Worm (Caenorhabditis elegans): ENCODE measurements around the gene algn-2.

The algn-2 gene

DNA sequence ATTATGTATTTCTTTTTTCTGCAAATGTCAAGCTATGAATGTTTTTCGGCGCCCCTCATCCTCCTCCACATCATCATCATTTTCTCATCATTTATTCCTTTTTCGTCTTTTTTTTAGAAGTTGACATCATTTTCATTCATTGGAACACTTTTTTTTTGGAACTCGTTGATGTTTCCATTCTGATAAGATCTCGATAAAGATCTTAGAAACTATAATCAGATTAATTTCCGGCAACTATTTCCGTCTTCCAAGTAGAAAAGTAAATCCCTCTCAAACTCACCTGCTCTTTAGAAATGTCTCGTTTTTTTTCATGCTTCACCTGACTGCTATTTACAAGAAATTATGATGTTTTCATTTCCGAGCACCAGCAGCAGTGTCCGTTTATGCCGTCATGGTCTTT is 46.2 kb upstream of the algn-2 start:
- TF ChIP-seq nhr-23 (tag; optimal IDR thresholded peaks at IDR 0.05) (peak; percentile 37), fos-1 (tag; optimal IDR thresholded peaks at IDR 0.05) (no peak), jun-1 (tag; optimal IDR thresholded peaks at IDR 0.05) (no peak), nhr-11 (tag; optimal IDR thresholded peaks at IDR 0.05) (peak; percentile 42), elt-1 (tag; optimal IDR thresholded peaks at IDR 0.05) (peak; percentile 90)

DNA sequence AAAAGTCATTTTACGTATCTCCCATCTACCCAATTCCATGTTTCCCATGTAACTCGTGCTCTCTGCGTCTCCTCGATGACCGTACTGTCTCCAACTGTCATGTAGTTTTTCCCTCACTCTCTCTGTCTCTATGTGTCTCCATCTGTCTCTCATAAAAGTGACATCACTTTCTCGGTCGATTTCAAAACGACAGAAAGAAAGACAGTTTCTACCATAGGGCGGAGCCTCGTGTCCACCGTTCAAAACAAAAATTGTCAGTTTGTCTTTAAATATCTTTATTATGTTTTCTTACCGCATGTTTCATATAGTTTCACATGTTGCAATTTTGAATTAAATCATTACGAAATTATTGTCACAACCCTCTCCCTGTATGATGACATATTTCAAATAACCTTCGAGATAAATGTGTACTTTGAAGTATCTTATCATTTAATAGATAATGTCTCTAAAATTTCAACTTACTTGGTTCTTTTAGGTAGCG is 44.8 kb upstream of the algn-2 start:
- no peak for TF ChIP-seq nhr-12 (tag; optimal IDR thresholded peaks at IDR 0.05)
- TF ChIP-seq mml-1 (tag; optimal IDR thresholded peaks at IDR 0.05): no peak
- peak; percentile 26 for TF ChIP-seq hmg-11 (tag; optimal IDR thresholded peaks at IDR 0.05)
- TF ChIP-seq fos-1 (tag; optimal IDR thresholded peaks at IDR 0.05): no peak
- TF ChIP-seq ceh-9 (tag; optimal IDR thresholded peaks at IDR 0.05): no peak
- TF ChIP-seq nhr-76 (tag; optimal IDR thresholded peaks at IDR 0.05): no peak
- peak; percentile 97 for TF ChIP-seq egl-5 (tag; optimal IDR thresholded peaks at IDR 0.05)
- TF ChIP-seq nhr-11 (tag; optimal IDR thresholded peaks at IDR 0.05): peak; percentile 53
- peak; percentile 80 for TF ChIP-seq egl-27 (tag; optimal IDR thresholded peaks at IDR 0.05)
- peak; percentile 79 for TF ChIP-seq ceh-28 (tag; optimal IDR thresholded peaks at IDR 0.05)
- TF ChIP-seq unc-62 (GFP tag; optimal IDR thresholded peaks at IDR 0.05): peak; percentile 81
- no peak for TF ChIP-seq eor-1 (tag; optimal IDR thresholded peaks at IDR 0.05)
- TF ChIP-seq unc-39 (tag; optimal IDR thresholded peaks at IDR 0.05): no peak
- no peak for TF ChIP-seq fkh-10 (GFP tag; optimal IDR thresholded peaks at IDR 0.05)
- TF ChIP-seq fkh-2 (tag; optimal IDR thresholded peaks at IDR 0.05): no peak
- TF ChIP-seq mdl-1 (tag; optimal IDR thresholded peaks at IDR 0.05): peak; percentile 54
- peak; percentile 48 for TF ChIP-seq R02D3.7 (tag; optimal IDR thresholded peaks at IDR 0.05)
- TF ChIP-seq pha-4 (tag; optimal IDR thresholded peaks at IDR 0.05): peak; percentile 79
- peak; percentile 98 for TF ChIP-seq elt-2 (tag; optimal IDR thresholded peaks at IDR 0.05)
- peak; percentile 91 for TF ChIP-seq nhr-25 (tag; optimal IDR thresholded peaks at IDR 0.05)
- TF ChIP-seq nhr-77 (tag; optimal IDR thresholded peaks at IDR 0.05): peak; percentile 57
- peak; percentile 44 for TF ChIP-seq skn-1 (tag; optimal IDR thresholded peaks at IDR 0.05)
- TF ChIP-seq snpc-4 (tag; optimal IDR thresholded peaks at IDR 0.05): no peak
- peak; percentile 62 for TF ChIP-seq tbx-2 (tag; optimal IDR thresholded peaks at IDR 0.05)
- peak; percentile 48 for TF ChIP-seq lin-39 (tag; optimal IDR thresholded peaks at IDR 0.05)
- no peak for TF ChIP-seq ZK546.5 (tag; optimal IDR thresholded peaks at IDR 0.05)
- peak; percentile 96 for TF ChIP-seq nhr-23 (tag; optimal IDR thresholded peaks at IDR 0.05)
- TF ChIP-seq nhr-43 (tag; optimal IDR thresholded peaks at IDR 0.05; ENCODE audit: poor library complexity, severe bottlenecking): peak; percentile 86
- peak; percentile 84 for TF ChIP-seq lsy-12 (tag; optimal IDR thresholded peaks at IDR 0.05)
- peak; percentile 71 for TF ChIP-seq pqm-1 (tag; optimal IDR thresholded peaks at IDR 0.05)
- no peak for TF ChIP-seq ztf-11 (tag; optimal IDR thresholded peaks at IDR 0.05)
- no peak for TF ChIP-seq sea-2 (GFP tag; optimal IDR thresholded peaks at IDR 0.05)
- TF ChIP-seq elt-3 (tag; optimal IDR thresholded peaks at IDR 0.05): peak in 2 of 3 experiments; percentile 10 to 74
- TF ChIP-seq ceh-82 (tag; optimal IDR thresholded peaks at IDR 0.05): no peak
- peak; percentile 43 for TF ChIP-seq nhr-28 (tag; optimal IDR thresholded peaks at IDR 0.05)
- no peak for TF ChIP-seq nhr-67 (tag; optimal IDR thresholded peaks at IDR 0.05)
- no peak for TF ChIP-seq zag-1 (tag; optimal IDR thresholded peaks at IDR 0.05)
- peak; percentile 80 for TF ChIP-seq nfya-1 (tag; optimal IDR thresholded peaks at IDR 0.05; ENCODE audit: insufficient read depth)
- TF ChIP-seq jun-1 (tag; optimal IDR thresholded peaks at IDR 0.05): peak; percentile 89
- TF ChIP-seq lin-15B (tag; optimal IDR thresholded peaks at IDR 0.05): peak; percentile 10

DNA sequence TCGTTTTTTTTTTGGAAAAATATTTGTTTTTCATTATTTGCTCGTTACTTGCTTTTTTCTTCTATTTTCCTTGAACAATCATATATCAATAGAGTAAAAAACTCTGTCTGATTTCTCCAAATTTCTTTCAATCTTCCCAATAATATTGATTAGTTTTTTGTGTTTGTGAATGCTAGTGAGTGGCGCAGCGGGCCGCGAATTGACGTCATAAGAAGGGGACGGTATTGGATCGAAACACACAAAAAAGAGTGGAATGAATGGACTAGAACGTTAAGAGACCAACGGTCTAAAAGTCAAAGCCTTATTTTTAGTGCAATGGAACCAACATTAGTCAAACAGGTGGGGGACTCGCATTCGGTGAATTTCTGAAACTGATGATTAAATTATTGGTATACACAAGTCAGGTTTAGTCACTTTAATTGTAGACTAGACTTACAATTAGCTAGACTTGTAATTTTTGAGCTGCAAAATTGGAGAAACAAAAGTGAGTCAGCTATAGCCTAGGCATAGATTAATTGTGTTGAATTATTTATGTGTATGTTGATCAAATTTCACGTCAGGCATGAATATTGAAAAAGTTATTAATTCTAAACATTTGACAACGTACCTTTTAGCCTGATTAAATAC is 43.3 kb upstream of the algn-2 start:
- TF ChIP-seq ztf-11 (tag; optimal IDR thresholded peaks at IDR 0.05): no peak
- TF ChIP-seq mml-1 (tag; optimal IDR thresholded peaks at IDR 0.05): no peak
- TF ChIP-seq fkh-2 (tag; optimal IDR thresholded peaks at IDR 0.05): no peak
- peak; percentile 29 for TF ChIP-seq elt-2 (tag; optimal IDR thresholded peaks at IDR 0.05)
- TF ChIP-seq nhr-23 (tag; optimal IDR thresholded peaks at IDR 0.05): peak; percentile 9
- TF ChIP-seq ama-1 (optimal IDR thresholded peaks at IDR 0.05): no peak
- no peak for TF ChIP-seq lin-15B (tag; optimal IDR thresholded peaks at IDR 0.05)
- peak; percentile 39 for TF ChIP-seq pqm-1 (tag; optimal IDR thresholded peaks at IDR 0.05)
- no peak for TF ChIP-seq aly-2 (tag; optimal IDR thresholded peaks at IDR 0.05)
- TF ChIP-seq sea-2 (GFP tag; optimal IDR thresholded peaks at IDR 0.05): no peak
- no peak for TF ChIP-seq nhr-76 (tag; optimal IDR thresholded peaks at IDR 0.05)
- no peak for TF ChIP-seq tbx-2 (tag; optimal IDR thresholded peaks at IDR 0.05)
- no peak for TF ChIP-seq nhr-237 (tag; optimal IDR thresholded peaks at IDR 0.05)
- no peak for TF ChIP-seq ceh-16 (tag; optimal IDR thresholded peaks at IDR 0.05)
- TF ChIP-seq mdl-1 (tag; optimal IDR thresholded peaks at IDR 0.05): no peak
- no peak for TF ChIP-seq ceh-9 (tag; optimal IDR thresholded peaks at IDR 0.05)
- TF ChIP-seq R02D3.7 (tag; optimal IDR thresholded peaks at IDR 0.05): no peak
- TF ChIP-seq fkh-10 (GFP tag; optimal IDR thresholded peaks at IDR 0.05): no peak
- peak; percentile 75 for TF ChIP-seq pha-4 (tag; optimal IDR thresholded peaks at IDR 0.05)
- no peak for TF ChIP-seq ceh-82 (tag; optimal IDR thresholded peaks at IDR 0.05)
- no peak for TF ChIP-seq nhr-67 (tag; optimal IDR thresholded peaks at IDR 0.05)
- TF ChIP-seq lsy-12 (tag; optimal IDR thresholded peaks at IDR 0.05): no peak
- TF ChIP-seq jun-1 (tag; optimal IDR thresholded peaks at IDR 0.05): no peak
- TF ChIP-seq eor-1 (tag; optimal IDR thresholded peaks at IDR 0.05): no peak
- no peak for TF ChIP-seq fos-1 (tag; optimal IDR thresholded peaks at IDR 0.05)
- TF ChIP-seq nhr-43 (tag; optimal IDR thresholded peaks at IDR 0.05; ENCODE audit: poor library complexity, severe bottlenecking): no peak
- TF ChIP-seq unc-39 (tag; optimal IDR thresholded peaks at IDR 0.05): no peak
- TF ChIP-seq nhr-25 (tag; optimal IDR thresholded peaks at IDR 0.05): peak; percentile 14
- TF ChIP-seq egl-27 (tag; optimal IDR thresholded peaks at IDR 0.05): no peak
- no peak for TF ChIP-seq nhr-77 (tag; optimal IDR thresholded peaks at IDR 0.05)
- peak; percentile 21 for TF ChIP-seq nhr-11 (tag; optimal IDR thresholded peaks at IDR 0.05)
- TF ChIP-seq elt-3 (tag; optimal IDR thresholded peaks at IDR 0.05): no peak
- no peak for TF ChIP-seq egl-5 (tag; optimal IDR thresholded peaks at IDR 0.05)

Data from whole organism, L3 larva.